Fruit fly (Drosophila melanogaster): ENCODE measurements around the gene CG43736.

CG43736 gene

DNA sequence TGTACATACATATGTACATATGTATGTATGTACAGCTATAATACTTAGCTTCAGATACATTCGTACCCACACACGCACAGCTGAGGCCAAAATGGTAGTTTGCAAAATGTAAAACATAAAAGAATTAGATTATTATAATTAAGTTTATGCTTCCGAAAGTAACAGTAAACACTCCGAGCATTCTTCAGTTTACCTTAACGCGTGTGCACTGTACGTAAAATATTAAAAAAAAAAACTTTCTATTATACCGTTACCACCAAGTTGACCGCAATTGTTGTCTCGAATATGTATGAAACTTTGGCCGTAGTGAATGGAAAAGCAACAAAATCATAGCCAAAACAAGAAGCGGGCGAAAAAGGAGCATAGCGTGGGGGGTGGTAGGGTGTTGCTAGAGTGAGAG is 9.1 kb upstream of the CG43736 start (continued):
- TF ChIP-seq CG10147 (GFP tag; optimal IDR thresholded peaks at IDR 0.05) (peak; percentile 77), CG10274 (GFP tag; optimal IDR thresholded peaks at IDR 0.05) (peak; percentile 59), CG15601 (tag; optimal IDR thresholded peaks at IDR 0.05) (peak; percentile 62), CG3065 (GFP tag; optimal IDR thresholded peaks at IDR 0.05) (no peak), HmgD (GFP tag; optimal IDR thresholded peaks at IDR 0.05) (no peak), Dip2 (GFP tag; IDR thresholded peaks at IDR 0.05) (no peak), CG16863 (GFP tag; optimal IDR thresholded peaks at IDR 0.05) (peak; percentile 61), CG3407 (GFP tag; optimal IDR thresholded peaks at IDR 0.05) (peak; percentile 69), ssp (GFP tag; IDR thresholded peaks at IDR 0.05) (peak; percentile 58), dmrt99B (tag; optimal IDR thresholded peaks at IDR 0.05) (peak; percentile 90), BEAF-32 (GFP tag; optimal IDR thresholded peaks at IDR 0.05) (no peak), YL-1 (GFP tag; optimal IDR thresholded peaks at IDR 0.05) (no peak), CG7928 (GFP tag; optimal IDR thresholded peaks at IDR 0.05) (peak; percentile 59), CG9437 (GFP tag; optimal IDR thresholded peaks at IDR 0.05) (peak; percentile 74), CG14710 (tag; optimal IDR thresholded peaks at IDR 0.05) (peak; percentile 73), CG4282 (GFP tag; optimal IDR thresholded peaks at IDR 0.05) (no peak), wor (GFP tag; IDR thresholded peaks at IDR 0.05) (peak; percentile 59), Dek (tag; optimal IDR thresholded peaks at IDR 0.05) (peak; percentile 77), fd3F (GFP tag; optimal IDR thresholded peaks at IDR 0.05) (peak; percentile 67), Asciz (GFP tag; optimal IDR thresholded peaks at IDR 0.05) (peak; percentile 80), ATbp (GFP tag; optimal IDR thresholded peaks at IDR 0.05) (peak; percentile 82), CG10431 (GFP tag; optimal IDR thresholded peaks at IDR 0.05) (peak; percentile 3), tap (tag; optimal IDR thresholded peaks at IDR 0.05) (peak; percentile 63), nau (GFP tag; optimal IDR thresholded peaks at IDR 0.05) (peak; percentile 73), CG12219 (GFP tag; optimal IDR thresholded peaks at IDR 0.05) (peak; percentile 72), CG14050 (GFP tag; IDR thresholded peaks at IDR 0.05) (peak; percentile 66), ase (GFP tag; IDR thresholded peaks at IDR 0.05) (peak; percentile 63; the same call in 1 of the 3 replicates), sima (GFP tag; optimal IDR thresholded peaks at IDR 0.05) (no peak), CG11695 (GFP tag; IDR thresholded peaks at IDR 0.05) (peak; percentile 92), Ada2b (GFP tag; IDR thresholded peaks at IDR 0.05) (peak; percentile 85), Scr (GFP tag; IDR thresholded peaks at IDR 0.05; ENCODE audit: partially characterized antibody) (no peak), grn (GFP tag; optimal IDR thresholded peaks at IDR 0.05) (no peak), tup (GFP tag; optimal IDR thresholded peaks at IDR 0.05) (peak; percentile 41), CTCF (GFP tag; optimal IDR thresholded peaks at IDR 0.05) (peak; percentile 46), CG9797 (GFP tag; optimal IDR thresholded peaks at IDR 0.05) (no peak), NK7.1 (GFP tag; optimal IDR thresholded peaks at IDR 0.05) (peak; percentile 19), NC2β (GFP tag; optimal IDR thresholded peaks at IDR 0.05) (peak; percentile 53), wdn (GFP tag; IDR thresholded peaks at IDR 0.05) (peak; percentile 61; the same call in 1 of the 2 replicates), Lim3 (GFP tag; IDR thresholded peaks at IDR 0.05) (0 out of 2 replicates have a peak, but pooled peaks have one; percentile 41), CG1603 (tag; optimal IDR thresholded peaks at IDR 0.05) (peak; percentile 46), CG3281 (GFP tag; optimal IDR thresholded peaks at IDR 0.05) (peak; percentile 80), Trl (optimal IDR thresholded peaks at IDR 0.05) (no peak), Trl (GFP tag; optimal IDR thresholded peaks at IDR 0.05) (peak; percentile 53), chif (GFP tag; optimal IDR thresholded peaks at IDR 0.05) (peak; percentile 38 to 60), Ssrp (tag; optimal IDR thresholded peaks at IDR 0.05) (peak; percentile 80), CG10979 (tag; optimal IDR thresholded peaks at IDR 0.05) (peak; percentile 83), CG17359 (tag; optimal IDR thresholded peaks at IDR 0.05) (peak; percentile 90), CG11093 (GFP tag; IDR thresholded peaks at IDR 0.05) (peak; percentile 70), CG7357 (GFP tag; IDR thresholded peaks at IDR 0.05) (peak; percentile 60; the same call in 1 of the 3 replicates), bigmax (GFP tag; optimal IDR thresholded peaks at IDR 0.05) (no peak), chinmo (GFP tag; IDR thresholded peaks at IDR 0.05; ENCODE audit: partially characterized antibody) (no peak)

All from whole organism, embryonic.